Worm (Caenorhabditis elegans) whole organism, L3 larva: ENCODE data around the gene cls-2.

Source experiments
- ZK546.5 ChIP-seq: sonication (generic microtip); optimal IDR thresholded peaks from 2 replicates; lab custom pipeline; 2017; ENCODE audit warnings: missing biosample characterization, missing genetic modification characterization
- egl-5 ChIP-seq: fragments of 150-350 bp; optimal IDR thresholded peaks from 2 replicates; lab custom pipeline; 2017; ENCODE audit warnings: missing biosample characterization, missing genetic modification reagents, missing genetic modification characterization, inconsistent platforms
- lin-39 ChIP-seq: fragments of 150-350 bp; optimal IDR thresholded peaks from 2 replicates; lab custom pipeline; 2018; ENCODE audit warnings: missing biosample characterization, missing genetic modification reagents, missing genetic modification characterization
- nhr-237 ChIP-seq: fragments of 150-350 bp; optimal IDR thresholded peaks from 2 replicates; lab custom pipeline; 2014; ENCODE audit warnings: missing biosample characterization, missing genetic modification characterization

- TF ChIP-seq ZK546.5 = no peak
- no peak for TF ChIP-seq nhr-237 (tag; lab: Kevin White, UChicago)
- TF ChIP-seq lin-39 (tag; lab: Kevin White, UChicago) = no peak
- no peak for TF ChIP-seq egl-5 (tag; lab: Kevin White, UChicago)
Measured at ce11 chrIII:9081763-9082162, 26.9 kb downstream of the cls-2 start, which contains the start of gene far-2.
